Fruit fly (Drosophila melanogaster) whole organism, embryonic: ENCODE data around the gene CG4404.

Experiments used
- Antp ChIP-seq: fragments of 200-800 bp; sonication (Bioruptor generic); optimal IDR thresholded peaks from 3 replicates; lab custom pipeline; 2016; ENCODE audit warnings: missing biosample characterization, missing genetic modification characterization
- Asciz ChIP-seq: fragments of 200-800 bp; sonication (Bioruptor generic); optimal IDR thresholded peaks from 2 replicates; lab custom pipeline; 2017; ENCODE audit warnings: missing biosample characterization, mild to moderate bottlenecking, missing genetic modification characterization, missing genetic modification reagents
- C15 ChIP-seq: fragments of 200-800 bp; sonication (Bioruptor generic); IDR thresholded peaks from 3 replicates; pipeline ENCODE4 v1.3.6; 2022; ENCODE audit warnings: missing biosample characterization, missing genetic modification characterization
- CG11247 ChIP-seq: fragments of 200-800 bp; sonication (Bioruptor generic); IDR thresholded peaks from 2 replicates; pipeline ENCODE4 v1.3.6; 2022; ENCODE audit warnings: missing biosample characterization, missing genetic modification characterization
- CG12155 ChIP-seq: fragments of 200-800 bp; sonication (Bioruptor generic); optimal IDR thresholded peaks from 3 replicates; lab custom pipeline; 2016; ENCODE audit warnings: missing biosample characterization, missing genetic modification characterization
- CG12659 ChIP-seq: fragments of 200-800 bp; sonication (Bioruptor generic); optimal IDR thresholded peaks from 3 replicates; lab custom pipeline; 2017; ENCODE audit warnings: mild to moderate bottlenecking, missing biosample characterization, missing genetic modification reagents, missing genetic modification characterization
- CG13296 ChIP-seq: fragments of 200-800 bp; sonication (Bioruptor generic); optimal IDR thresholded peaks from 3 replicates; lab custom pipeline; 2018; ENCODE audit warnings: missing biosample characterization, mild to moderate bottlenecking, missing genetic modification characterization
- CG13424 ChIP-seq: fragments of 200-800 bp; sonication (Bioruptor generic); optimal IDR thresholded peaks from 2 replicates; lab custom pipeline; 2019; ENCODE audit warnings: missing biosample characterization, mild to moderate bottlenecking, missing genetic modification characterization, moderate library complexity
- CG1647 ChIP-seq: fragments of 200-800 bp; sonication (Bioruptor generic); optimal IDR thresholded peaks from 3 replicates; lab custom pipeline; 2016; ENCODE audit warnings: missing biosample characterization, missing genetic modification characterization
- CG16779 ChIP-seq: fragments of 200-800 bp; sonication (Bioruptor generic); IDR thresholded peaks from 2 replicates; pipeline ENCODE4 v1.3.6; 2022; ENCODE audit warnings: missing biosample characterization, missing genetic modification characterization
- CG16815 ChIP-seq: fragments of 200-800 bp; sonication (Bioruptor generic); optimal IDR thresholded peaks from 3 replicates; lab custom pipeline; 2017; ENCODE audit warnings: missing biosample characterization, mild to moderate bottlenecking, missing genetic modification characterization
- CG17328 ChIP-seq: fragments of 200-800 bp; sonication (Bioruptor generic); IDR thresholded peaks from 2 replicates; pipeline ENCODE4 v1.3.6; 2022; ENCODE audit warnings: missing biosample characterization, missing genetic modification characterization
- CG17912 ChIP-seq: fragments of 200-800 bp; sonication (Bioruptor generic); optimal IDR thresholded peaks from 2 replicates; lab custom pipeline; 2018; ENCODE audit warnings: missing biosample characterization, mild to moderate bottlenecking, missing genetic modification characterization
- CG2678 ChIP-seq: fragments of 200-800 bp; sonication (Bioruptor generic); optimal IDR thresholded peaks from 3 replicates; lab custom pipeline; 2019; ENCODE audit warnings: missing biosample characterization, mild to moderate bottlenecking, missing genetic modification characterization, moderate library complexity
- CG2889 ChIP-seq: fragments of 200-800 bp; sonication (Bioruptor generic); IDR thresholded peaks from 3 replicates; pipeline ENCODE4 v1.3.6; 2022; ENCODE audit warnings: missing biosample characterization, missing genetic modification characterization
- CG3281 ChIP-seq: fragments of 200-800 bp; sonication (Bioruptor generic); optimal IDR thresholded peaks from 3 replicates; lab custom pipeline; 2017; ENCODE audit warnings: missing biosample characterization, mild to moderate bottlenecking, missing genetic modification characterization
- CG42726 ChIP-seq: fragments of 200-800 bp; sonication (Bioruptor generic); IDR thresholded peaks from 2 replicates; pipeline ENCODE4 v1.3.6; 2022; ENCODE audit warnings: missing biosample characterization, missing genetic modification characterization; ENCODE audit not compliant: partially characterized antibody
- CG4820 ChIP-seq: fragments of 200-800 bp; sonication (Bioruptor generic); optimal IDR thresholded peaks from 3 replicates; lab custom pipeline; 2016; ENCODE audit warnings: missing biosample characterization, missing genetic modification characterization
- CG8924 ChIP-seq: fragments of 200-800 bp; optimal IDR thresholded peaks from 3 replicates; lab custom pipeline; 2019; ENCODE audit warnings: missing biosample characterization, mild to moderate bottlenecking, missing genetic modification characterization, moderate library complexity
- CG8944 ChIP-seq: fragments of 200-800 bp; sonication (Bioruptor generic); optimal IDR thresholded peaks from 3 replicates; lab custom pipeline; 2016; ENCODE audit warnings: missing biosample characterization, missing genetic modification characterization
- CG9215 ChIP-seq: fragments of 200-800 bp; sonication (Bioruptor generic); IDR thresholded peaks from 2 replicates; pipeline ENCODE4 v1.3.6; 2022; ENCODE audit warnings: missing biosample characterization, missing genetic modification characterization
- CG9609 ChIP-seq: fragments of 200-800 bp; sonication (Bioruptor generic); optimal IDR thresholded peaks from 3 replicates; lab custom pipeline; 2016; ENCODE audit warnings: missing biosample characterization, missing genetic modification characterization
- CoRest ChIP-seq: fragments of 200-800 bp; sonication (Bioruptor generic); optimal IDR thresholded peaks from 3 replicates; lab custom pipeline; 2018; ENCODE audit warnings: missing biosample characterization, mild to moderate bottlenecking, missing genetic modification characterization, moderate library complexity
- Deaf1 ChIP-seq: fragments of 200-800 bp; optimal IDR thresholded peaks from 3 replicates; lab custom pipeline; 2019; ENCODE audit warnings: missing biosample characterization, mild to moderate bottlenecking, missing genetic modification characterization, moderate library complexity
- Dll ChIP-seq: fragments of 200-800 bp; sonication (Bioruptor generic); IDR thresholded peaks from 4 replicates; pipeline ENCODE4 v1.3.6; 2022; ENCODE audit warnings: missing biosample characterization, missing genetic modification characterization; ENCODE audit not compliant: partially characterized antibody
- Dref ChIP-seq: fragments of 200-800 bp; sonication (Bioruptor generic); IDR thresholded peaks from 2 replicates; pipeline ENCODE4 v1.3.6; 2022; ENCODE audit warnings: missing biosample characterization, missing genetic modification characterization
- HHEX ChIP-seq: fragments of 200-800 bp; sonication (Bioruptor generic); optimal IDR thresholded peaks from 3 replicates; lab custom pipeline; 2017; ENCODE audit warnings: missing biosample characterization, mild to moderate bottlenecking, missing genetic modification characterization, missing genetic modification reagents
- HLH54F ChIP-seq: fragments of 200-800 bp; sonication (Bioruptor generic); optimal IDR thresholded peaks from 3 replicates; lab custom pipeline; 2016; ENCODE audit warnings: missing biosample characterization, missing genetic modification characterization
- Hr51 ChIP-seq, 2 experiments: fragments of 200-800 bp; sonication (Bioruptor generic); optimal IDR thresholded peaks; 2 replicates in 1 of 2; 3 replicates in 1 of 2; lab custom pipeline; 2016 to 2018; ENCODE audit warnings: missing biosample characterization in 2 of 2, missing genetic modification characterization in 2 of 2, mild to moderate bottlenecking in 1 of 2, moderate library complexity in 1 of 2
- MBD-R2 ChIP-seq: fragments of 200-800 bp; sonication (Bioruptor generic); IDR thresholded peaks from 2 replicates; pipeline ENCODE4 v1.3.6; 2022; ENCODE audit warnings: missing biosample characterization, missing genetic modification characterization
- Mrtf ChIP-seq: fragments of 200-800 bp; sonication (Bioruptor generic); IDR thresholded peaks from 3 replicates; pipeline ENCODE4 v1.3.6; 2022; ENCODE audit warnings: missing biosample characterization, missing genetic modification characterization
- Nf-YA ChIP-seq: fragments of 200-800 bp; sonication (Bioruptor generic); IDR thresholded peaks from 2 replicates; pipeline ENCODE4 v1.3.6; 2022; ENCODE audit warnings: missing biosample characterization, missing genetic modification characterization
- PHDP ChIP-seq: fragments of 200-800 bp; sonication (Bioruptor generic); optimal IDR thresholded peaks from 3 replicates; lab custom pipeline; 2018; ENCODE audit warnings: missing biosample characterization, mild to moderate bottlenecking, missing genetic modification characterization, moderate library complexity
- Sry-β ChIP-seq: fragments of 200-800 bp; sonication (Bioruptor generic); optimal IDR thresholded peaks from 2 replicates; lab custom pipeline; 2018; ENCODE audit warnings: missing biosample characterization, mild to moderate bottlenecking, missing genetic modification characterization, moderate library complexity
- Ssrp ChIP-seq: fragments of 200-800 bp; sonication (Bioruptor generic); optimal IDR thresholded peaks from 2 replicates; lab custom pipeline; 2018; ENCODE audit warnings: missing biosample characterization, mild to moderate bottlenecking, missing genetic modification characterization, moderate library complexity
- ac ChIP-seq: fragments of 200-800 bp; sonication (Bioruptor generic); optimal IDR thresholded peaks from 3 replicates; lab custom pipeline; 2017; ENCODE audit warnings: missing biosample characterization, mild to moderate bottlenecking, missing genetic modification characterization
- ara ChIP-seq: fragments of 200-800 bp; sonication (Bioruptor generic); IDR thresholded peaks from 2 replicates; pipeline ENCODE4 v1.3.6; 2022; ENCODE audit warnings: missing biosample characterization, missing genetic modification characterization
- bowl ChIP-seq: fragments of 200-800 bp; sonication (Bioruptor generic); IDR thresholded peaks from 2 replicates; pipeline ENCODE4 v1.3.6; 2022; ENCODE audit warnings: missing biosample characterization, missing genetic modification characterization
- eve ChIP-seq, 2 experiments: fragments of >200 bp; optimal IDR thresholded peaks; 2 replicates each; lab custom pipeline; 2017; ENCODE audit warnings: missing biosample characterization in 2 of 2, missing genetic modification characterization in 2 of 2
- lmd ChIP-seq: fragments of 200-800 bp; sonication (Bioruptor generic); IDR thresholded peaks from 2 replicates; pipeline ENCODE4 v1.3.6; 2022; ENCODE audit warnings: missing biosample characterization, missing genetic modification characterization
- nau ChIP-seq: fragments of 200-800 bp; sonication (Bioruptor generic); optimal IDR thresholded peaks from 3 replicates; lab custom pipeline; 2017; ENCODE audit warnings: missing biosample characterization, mild to moderate bottlenecking, missing genetic modification characterization, missing genetic modification reagents
- nerfin-2 ChIP-seq: fragments of 200-800 bp; sonication (Bioruptor generic); IDR thresholded peaks from 2 replicates; pipeline ENCODE4 v1.3.6; 2022; ENCODE audit warnings: missing biosample characterization, missing genetic modification characterization; ENCODE audit not compliant: partially characterized antibody
- pan ChIP-seq, 4 experiments: fragments of >200 bp in 3 of 4; fragments of 200-800 bp in 1 of 4; sonication (Bioruptor generic) in 1 of 4; optimal IDR thresholded peaks in 3 of 4; IDR thresholded peaks in 1 of 4; 2 replicates each; pipeline versions ENCODE4 v1.3.6 to Lab custom; 2017 to 2022; ENCODE audit warnings: missing biosample characterization in 2 of 4, missing genetic modification characterization in 2 of 4, mixed read lengths in 1 of 4
- sna ChIP-seq: fragments of 200-800 bp; sonication (Bioruptor generic); IDR thresholded peaks from 2 replicates; pipeline ENCODE4 v1.3.6; 2022; ENCODE audit warnings: missing biosample characterization, missing genetic modification characterization; ENCODE audit not compliant: partially characterized antibody
- stwl ChIP-seq: fragments of 200-800 bp; sonication (Bioruptor generic); optimal IDR thresholded peaks from 3 replicates; lab custom pipeline; 2018; ENCODE audit warnings: missing biosample characterization, mild to moderate bottlenecking, missing genetic modification characterization, moderate library complexity
- sug ChIP-seq: fragments of 200-800 bp; optimal IDR thresholded peaks from 2 replicates; lab custom pipeline; 2019; ENCODE audit warnings: missing biosample characterization, mild to moderate bottlenecking, missing genetic modification characterization, moderate library complexity
- yki ChIP-seq: fragments of >200 bp; optimal IDR thresholded peaks from 3 replicates; lab custom pipeline; 2018
- zfh2 ChIP-seq: fragments of 200-800 bp; sonication (Bioruptor generic); optimal IDR thresholded peaks from 2 replicates; lab custom pipeline; 2016; ENCODE audit warnings: missing biosample characterization, missing genetic modification characterization

Gene CG4404

dm6 chrX:12909577-12910426, 4.0 kb upstream of the CG4404 start, which contains the start of the genes Brms1 and CG4645 (continued):
- TF ChIP-seq Nf-YA (GFP tag; lab: Robert Waterston, UW) = no peak
- no peak for TF ChIP-seq ara (GFP tag; lab: Robert Waterston, UW)
- TF ChIP-seq bowl = no peak
- TF ChIP-seq CG13424 (tag; lab: Kevin White, UChicago) = peak; percentile 61
- TF ChIP-seq HHEX = peak; percentile 52
- TF ChIP-seq nau (GFP tag; lab: Kevin White, UChicago) = no peak
- peak; percentile 92 for TF ChIP-seq Sry-β
- no peak for TF ChIP-seq Antp (GFP tag; lab: Kevin White, UChicago)
- TF ChIP-seq Dll = 0 out of 4 replicates have a peak, but pooled peaks have one; percentile 21
- peak; percentile 72 for TF ChIP-seq CG12659 (GFP tag; lab: Kevin White, UChicago)
- TF ChIP-seq CG17912 (GFP tag; lab: Kevin White, UChicago) = no peak
- TF ChIP-seq CG3281 (GFP tag; lab: Kevin White, UChicago) = peak; percentile 46
- TF ChIP-seq CG12155 = peak; percentile 32
- TF ChIP-seq CG9609 (GFP tag; lab: Kevin White, UChicago) = peak; percentile 7
- TF ChIP-seq CoRest = peak; percentile 76
- TF ChIP-seq CG42726 (GFP tag; lab: Robert Waterston, UW) = no peak
- TF ChIP-seq CG16815 = peak; percentile 67
- peak; percentile 58; the same call in 1 of the 2 replicates for TF ChIP-seq CG9215 (GFP tag; lab: Robert Waterston, UW)
- TF ChIP-seq sna (GFP tag; lab: Robert Waterston, UW) = 0 out of 2 replicates have a peak, but pooled peaks have one; percentile 27
- peak; percentile 26 for TF ChIP-seq CG13296
- no peak for TF ChIP-seq yki (lab: Kevin White, UChicago)
- no peak for TF ChIP-seq CG16779 (GFP tag; lab: Robert Waterston, UW)
- peak; percentile 8 for TF ChIP-seq stwl (tag; lab: Kevin White, UChicago)
- TF ChIP-seq CG11247 (GFP tag; lab: Robert Waterston, UW) = peak; percentile 19; the same call in 1 of the 2 replicates
- TF ChIP-seq PHDP = peak; percentile 9
- no peak for TF ChIP-seq CG1647
- peak; percentile 36; the same call in 1 of the 2 replicates for TF ChIP-seq lmd (GFP tag; lab: Robert Waterston, UW)
- peak in 1 of 2 experiments; percentile 41 for TF ChIP-seq Hr51 (GFP tag; optimal IDR thresholded peaks at IDR 0.05; lab: Kevin White, UChicago)
- TF ChIP-seq pan (optimal IDR thresholded peaks at IDR 0.05; lab: Kevin White, UChicago) = no peak
- TF ChIP-seq pan (GFP tag; optimal IDR thresholded peaks at IDR 0.05 in 1 of 2, IDR thresholded peaks at IDR 0.05 in 1 of 2) = peak in 1 of 2 experiments; percentile 18
- TF ChIP-seq CG4820 (GFP tag; lab: Kevin White, UChicago) = peak; percentile 38
- peak; percentile 57 for TF ChIP-seq zfh2 (GFP tag; lab: Kevin White, UChicago)
- TF ChIP-seq Ssrp (tag; lab: Kevin White, UChicago) = peak; percentile 34
- TF ChIP-seq CG8924 (tag; lab: Kevin White, UChicago) = peak; percentile 41
- TF ChIP-seq Deaf1 (tag; lab: Kevin White, UChicago) = no peak
- peak; percentile 56 for TF ChIP-seq HLH54F (GFP tag; lab: Kevin White, UChicago)
- no peak; the same call in 2 of the 3 replicates for TF ChIP-seq Mrtf (GFP tag; lab: Robert Waterston, UW)
- no peak for TF ChIP-seq CG17328
- peak; percentile 69 for TF ChIP-seq Dref (GFP tag; lab: Robert Waterston, UW)
- TF ChIP-seq CG8944 (GFP tag; lab: Kevin White, UChicago) = no peak
- peak; percentile 66 for TF ChIP-seq CG2678
- TF ChIP-seq sug (tag; lab: Kevin White, UChicago) = peak; percentile 69
- no peak for TF ChIP-seq Asciz (GFP tag; lab: Kevin White, UChicago)
- 0 out of 2 replicates have a peak, but pooled peaks have one; percentile 27 for TF ChIP-seq nerfin-2 (GFP tag; lab: Robert Waterston, UW)
- TF ChIP-seq C15 = no peak
- TF ChIP-seq eve (GFP tag; optimal IDR thresholded peaks at IDR 0.05; lab: Kevin White, UChicago) = no peak
- TF ChIP-seq CG2889 = no peak
- TF ChIP-seq MBD-R2 = peak; percentile 35
- no peak for TF ChIP-seq ac (GFP tag; lab: Kevin White, UChicago)
